Fruit fly (Drosophila melanogaster) whole organism, larva: ENCODE data around the gene DIP-alpha.

Source experiments
- noc ChIP-seq: fragments of 200-800 bp; sonication (Bioruptor generic); optimal IDR thresholded peaks from 3 replicates; lab custom pipeline; 2019; ENCODE audit warnings: missing biosample characterization, mild to moderate bottlenecking, missing genetic modification characterization, moderate library complexity

Gene DIP-alpha

dm6 chrX:3571549-3571948 lies at the start of gene DIP-alpha:
Gene DIP-alpha (minus strand): TSS chrX:3571649.
- TF ChIP-seq noc = no peak

DNA sequence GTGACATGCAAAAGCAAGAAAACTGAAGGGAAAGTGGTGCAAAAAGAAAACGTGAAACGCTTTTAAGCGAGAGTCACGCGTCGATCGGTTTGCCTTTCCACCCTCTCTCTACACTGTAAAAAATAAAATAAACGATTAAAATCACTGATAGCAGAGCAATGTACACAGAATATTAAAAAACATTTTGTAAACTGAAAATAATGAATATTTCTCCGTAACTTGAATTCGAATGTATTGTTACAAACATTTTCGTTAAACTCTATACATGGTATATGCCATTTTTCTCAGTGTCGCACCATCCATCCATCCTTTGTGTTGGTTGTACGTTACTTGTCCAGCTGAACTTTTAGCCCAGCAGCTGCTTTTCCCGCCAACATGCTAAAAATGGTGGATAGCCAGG lies 22.8 kb upstream of the DIP-alpha start:
- TF ChIP-seq noc = no peak

DNA sequence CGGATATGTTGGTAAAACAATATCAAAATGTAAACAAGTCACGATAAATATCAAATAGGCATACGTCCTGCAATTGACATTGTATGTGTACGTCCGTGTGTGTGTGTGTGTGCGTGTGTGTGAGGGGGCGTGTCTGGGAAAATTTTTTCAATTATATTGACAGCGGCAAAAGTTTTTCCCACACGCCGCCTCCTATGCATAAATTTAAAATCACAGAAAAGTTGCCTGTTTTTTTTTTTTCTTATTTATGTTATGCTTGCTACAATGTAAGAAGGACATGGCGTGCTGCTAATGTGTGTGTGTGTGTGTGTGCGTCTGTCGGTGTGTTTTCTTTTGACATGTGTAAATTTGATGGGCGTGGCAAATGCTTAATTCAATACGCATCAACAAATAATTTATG lies 14.8 kb upstream of the DIP-alpha start:
- no peak for TF ChIP-seq noc

DNA sequence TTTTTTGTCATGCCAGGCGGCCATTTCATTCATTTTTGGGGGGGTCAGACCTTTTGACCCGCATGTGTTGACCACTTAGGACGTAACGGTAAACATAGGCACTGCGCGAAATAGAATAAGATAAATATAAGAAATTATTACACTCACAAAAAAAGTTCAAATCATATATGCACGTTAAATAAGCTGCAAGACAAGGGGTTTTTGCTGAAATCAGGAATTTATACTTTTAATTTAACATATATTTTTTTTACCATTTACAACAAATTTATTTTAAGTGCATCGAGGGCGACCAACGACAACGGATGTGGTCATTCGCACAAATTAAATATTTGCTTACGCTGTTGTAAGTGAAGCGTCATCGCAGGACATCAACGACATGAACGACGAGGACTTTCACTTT lies 9.8 kb upstream of the DIP-alpha start:
- TF ChIP-seq noc = no peak

DNA sequence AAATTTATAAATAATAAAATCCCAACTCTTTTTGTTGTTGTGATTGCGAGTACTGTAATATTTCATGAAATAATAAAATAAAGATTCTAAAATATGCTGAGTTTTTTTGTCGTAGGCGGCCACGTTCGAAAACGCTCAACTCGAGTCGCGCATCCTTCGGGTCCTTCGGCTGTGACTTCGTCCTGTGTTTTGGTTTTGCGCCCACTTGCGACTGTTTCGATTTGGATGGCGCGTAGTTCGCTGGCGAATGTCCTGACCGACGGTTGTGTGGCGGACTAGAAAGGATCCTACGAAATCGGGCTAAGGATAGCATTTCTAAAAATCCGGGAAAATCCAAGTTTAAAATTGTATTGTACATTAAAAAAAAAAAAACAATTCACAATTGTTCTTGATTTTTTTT lies 2.9 kb upstream of the DIP-alpha start, which contains the start of gene AstA-R1:
TSS of gene AstA-R1 (plus strand) at position 231 of the 400 bp plus-strand sequence.
- TF ChIP-seq noc = no peak

- no peak for TF ChIP-seq noc
These were observed 2.2 kb upstream of the DIP-alpha start, which contains the start of gene CG2875 for dm6 chrX:3573438-3574250. Gene CG2875 (minus strand): TSS chrX:3573622.

dm6 chrX:3570249-3570648 lies 1.2 kb downstream of the DIP-alpha start:
- no peak for TF ChIP-seq noc

dm6 chrX:3558372-3558771 lies 13.1 kb downstream of the DIP-alpha start:
- no peak for TF ChIP-seq noc

DNA sequence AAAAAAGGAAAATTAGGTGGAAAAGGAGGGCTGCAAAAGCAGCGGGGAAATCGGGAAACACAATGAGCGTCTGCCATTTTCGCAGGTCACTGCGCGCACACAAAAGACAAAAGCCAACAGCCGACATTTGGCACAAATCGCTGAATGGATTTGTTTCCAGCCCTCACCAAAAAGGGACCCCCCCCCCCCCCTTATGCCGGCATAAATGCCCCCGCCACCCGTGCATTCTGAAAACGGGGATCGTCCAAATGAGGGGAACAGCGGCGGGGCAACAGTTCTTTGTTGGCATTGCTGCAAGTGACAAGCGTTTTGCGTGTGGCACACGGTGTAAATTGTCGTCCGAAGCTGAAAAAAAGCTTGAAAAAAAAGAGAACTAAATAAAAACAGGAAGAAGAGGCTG lies 13.9 kb downstream of the DIP-alpha start, which contains the start of gene ppk8:
TSS of gene ppk8 (plus strand) at position 301 of the 400 bp plus-strand sequence.
- no peak for TF ChIP-seq noc

dm6 chrX:3555190-3555849 lies 16.1 kb downstream of the DIP-alpha start:
- TF ChIP-seq noc = no peak

- TF ChIP-seq noc = no peak
These were observed 22.2 kb downstream of the DIP-alpha start for dm6 chrX:3549275-3549674.

- no peak for TF ChIP-seq noc
These were observed 22.9 kb downstream of the DIP-alpha start for dm6 chrX:3548568-3548967.

DNA sequence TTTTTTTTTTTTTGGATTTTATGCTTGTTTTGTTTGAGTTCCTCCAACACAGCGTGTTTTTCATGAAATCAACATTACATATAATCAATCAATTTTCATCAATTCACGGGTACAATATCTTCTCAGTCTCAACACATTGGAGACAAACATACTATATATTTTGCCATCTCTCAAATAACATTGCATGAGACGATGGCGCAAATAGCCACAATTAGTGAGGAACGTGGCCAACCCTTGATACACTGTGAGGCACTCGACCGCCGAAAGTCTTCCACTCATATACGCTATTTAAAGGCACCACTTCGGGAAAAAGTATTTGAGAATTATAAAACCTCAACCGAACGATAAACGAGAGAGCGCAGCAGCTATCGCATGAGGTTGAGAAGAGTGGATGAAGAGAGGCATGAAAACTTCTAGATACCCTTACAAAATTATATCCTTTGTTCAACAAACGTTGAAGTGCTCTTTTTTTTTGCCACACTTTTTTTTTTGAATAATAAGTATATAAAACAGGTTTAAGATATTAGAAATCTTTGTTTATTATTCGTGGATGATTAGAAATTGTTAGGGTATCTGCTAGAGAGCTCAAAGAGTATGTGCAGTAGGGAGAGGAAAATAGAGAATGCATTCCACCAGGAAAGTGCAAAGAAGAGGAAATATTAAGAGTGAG lies 25.5 kb downstream of the DIP-alpha start:
- TF ChIP-seq noc = no peak

dm6 chrX:3538775-3539174 lies 32.7 kb downstream of the DIP-alpha start:
- TF ChIP-seq noc = no peak

DNA sequence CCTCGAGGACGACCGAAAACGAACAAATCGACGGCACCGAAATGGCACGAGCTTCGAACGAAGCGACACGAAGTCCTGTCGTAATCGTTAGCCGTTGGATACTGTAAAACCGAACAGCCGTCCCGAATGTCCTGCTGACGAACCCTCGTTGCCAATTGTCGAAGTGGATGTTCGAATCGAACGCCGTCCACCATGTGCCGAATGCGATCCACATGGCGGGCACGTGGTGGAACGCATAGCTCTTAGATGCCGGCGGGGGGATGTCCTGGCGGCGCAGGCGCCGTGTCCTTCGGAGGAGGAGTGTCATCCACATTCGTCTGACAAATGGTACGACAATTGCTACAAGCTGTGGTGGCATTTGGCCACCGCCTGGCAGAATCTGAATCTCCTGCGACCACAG lies 40.8 kb downstream of the DIP-alpha start:
- no peak for TF ChIP-seq noc

DNA sequence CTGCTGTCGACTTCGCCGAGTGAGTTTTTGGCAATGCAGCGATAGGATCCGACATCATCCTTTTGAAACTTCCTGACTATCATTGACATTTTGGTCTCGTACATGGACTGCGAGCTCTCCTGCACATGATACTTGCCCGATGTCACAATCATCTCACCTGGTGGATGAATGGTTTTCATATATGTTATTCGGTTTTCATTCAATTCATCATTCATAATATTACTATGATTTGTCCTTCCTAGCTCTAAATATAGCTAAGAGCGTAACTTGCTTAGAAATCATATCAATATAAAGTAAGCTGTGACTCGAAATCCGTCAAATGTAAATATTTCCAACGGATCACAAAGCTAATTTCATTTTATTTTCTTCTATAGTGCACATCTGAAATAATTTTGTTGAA lies 57.4 kb downstream of the DIP-alpha start, which contains the start of gene CG13021:
TSS of gene CG13021 (plus strand) at position 301 of the 400 bp plus-strand sequence.
- no peak for TF ChIP-seq noc

DNA sequence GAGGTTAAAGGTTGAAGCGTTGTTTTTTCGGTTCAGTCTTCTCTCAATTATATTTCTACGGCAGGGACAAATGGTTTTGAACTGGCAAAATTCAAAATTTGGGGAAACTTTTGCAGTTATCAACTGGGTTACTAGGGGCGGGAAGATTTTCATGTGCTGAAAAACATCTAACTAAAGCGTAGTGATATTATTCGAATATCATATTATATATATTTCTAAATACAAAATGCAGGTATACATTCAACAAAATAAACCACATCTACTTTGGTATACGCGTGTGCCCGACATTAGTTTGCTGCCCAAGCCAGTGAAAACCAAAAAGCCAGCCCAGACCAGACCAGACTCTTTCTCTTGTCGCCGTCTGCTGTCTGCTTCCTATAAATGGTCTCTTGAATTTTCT lies 66.7 kb downstream of the DIP-alpha start, which contains the start of gene Gas8:
TSS of gene Gas8 (minus strand) at position 101 of the 400 bp plus-strand sequence.
- no peak for TF ChIP-seq noc
